Fruit fly (Drosophila melanogaster) whole organism, embryonic: ENCODE results near the gene Tre1.

Experiments
- Aef1 ChIP-seq: fragments of 200-800 bp; sonication (Bioruptor generic); IDR thresholded peaks from 3 replicates; pipeline ENCODE4 v1.3.6; 2022; ENCODE audit warnings: missing biosample characterization, missing genetic modification characterization
- CG10147 ChIP-seq: fragments of 200-800 bp; sonication (Bioruptor generic); optimal IDR thresholded peaks from 2 replicates; lab custom pipeline; 2019; ENCODE audit warnings: missing biosample characterization, mild to moderate bottlenecking, missing genetic modification characterization, moderate library complexity
- CG10321 ChIP-seq: fragments of 200-800 bp; sonication (Bioruptor generic); IDR thresholded peaks from 2 replicates; pipeline ENCODE4 v1.3.6; 2022; ENCODE audit warnings: missing biosample characterization, missing genetic modification characterization
- CG10543 ChIP-seq: fragments of 200-800 bp; sonication (Bioruptor generic); optimal IDR thresholded peaks from 3 replicates; lab custom pipeline; 2017; ENCODE audit warnings: missing biosample characterization, mild to moderate bottlenecking, missing genetic modification characterization, moderate library complexity
- CG12236 ChIP-seq: fragments of 200-800 bp; sonication (Bioruptor generic); optimal IDR thresholded peaks from 2 replicates; lab custom pipeline; 2016; ENCODE audit warnings: missing biosample characterization, missing genetic modification characterization
- CG13894 ChIP-seq: fragments of 200-800 bp; sonication (Bioruptor generic); optimal IDR thresholded peaks from 3 replicates; lab custom pipeline; 2018; ENCODE audit warnings: missing biosample characterization, mild to moderate bottlenecking, missing genetic modification characterization, moderate library complexity
- CG14441 ChIP-seq: fragments of 200-800 bp; sonication (Bioruptor generic); IDR thresholded peaks from 2 replicates; pipeline ENCODE4 v1.3.6; 2022; ENCODE audit warnings: missing biosample characterization, missing genetic modification characterization
- CG1529 ChIP-seq: fragments of 200-800 bp; sonication (Bioruptor generic); optimal IDR thresholded peaks from 3 replicates; lab custom pipeline; 2018; ENCODE audit warnings: missing biosample characterization, missing genetic modification characterization
- CG1647 ChIP-seq: fragments of 200-800 bp; sonication (Bioruptor generic); optimal IDR thresholded peaks from 3 replicates; lab custom pipeline; 2016; ENCODE audit warnings: missing biosample characterization, missing genetic modification characterization
- CG1792 ChIP-seq: fragments of 200-800 bp; sonication (Bioruptor generic); optimal IDR thresholded peaks from 2 replicates; lab custom pipeline; 2016; ENCODE audit warnings: missing biosample characterization, missing genetic modification characterization
- CG31388 ChIP-seq: fragments of 200-800 bp; sonication (Bioruptor generic); optimal IDR thresholded peaks from 2 replicates; lab custom pipeline; 2016; ENCODE audit warnings: missing biosample characterization, missing genetic modification characterization
- CG33213 ChIP-seq: fragments of 200-800 bp; sonication (Bioruptor generic); optimal IDR thresholded peaks from 3 replicates; lab custom pipeline; 2016; ENCODE audit warnings: missing biosample characterization, missing genetic modification characterization
- CG3847 ChIP-seq: fragments of 200-800 bp; sonication (Bioruptor generic); IDR thresholded peaks from 2 replicates; pipeline ENCODE4 v1.3.6; 2022; ENCODE audit warnings: missing biosample characterization, missing genetic modification characterization
- CG4328 ChIP-seq: fragments of 200-800 bp; sonication (Bioruptor generic); optimal IDR thresholded peaks from 3 replicates; lab custom pipeline; 2017; ENCODE audit warnings: missing biosample characterization, missing genetic modification reagents, missing genetic modification characterization
- CG6689 ChIP-seq: fragments of 200-800 bp; sonication (Bioruptor generic); IDR thresholded peaks from 2 replicates; pipeline ENCODE4 v1.3.6; 2022; ENCODE audit warnings: missing biosample characterization, missing genetic modification characterization
- CG6765 ChIP-seq: fragments of 200-800 bp; sonication (Bioruptor generic); optimal IDR thresholded peaks from 3 replicates; lab custom pipeline; 2017; ENCODE audit warnings: missing biosample characterization, mild to moderate bottlenecking, missing genetic modification characterization
- CG8089 ChIP-seq: fragments of 200-800 bp; sonication (Bioruptor generic); optimal IDR thresholded peaks from 3 replicates; lab custom pipeline; 2016; ENCODE audit warnings: missing biosample characterization, missing genetic modification characterization
- CG8281 ChIP-seq: fragments of 200-800 bp; sonication (Bioruptor generic); optimal IDR thresholded peaks from 2 replicates; lab custom pipeline; 2018; ENCODE audit warnings: missing biosample characterization, mild to moderate bottlenecking, missing genetic modification characterization, moderate library complexity
- CG8388 ChIP-seq: fragments of 200-800 bp; sonication (Bioruptor generic); optimal IDR thresholded peaks from 2 replicates; lab custom pipeline; 2019; ENCODE audit warnings: missing biosample characterization, mild to moderate bottlenecking, missing genetic modification characterization, moderate library complexity
- HHEX ChIP-seq: fragments of 200-800 bp; sonication (Bioruptor generic); optimal IDR thresholded peaks from 3 replicates; lab custom pipeline; 2017; ENCODE audit warnings: missing biosample characterization, mild to moderate bottlenecking, missing genetic modification characterization, missing genetic modification reagents
- Lim3 ChIP-seq: fragments of 200-800 bp; sonication (Bioruptor generic); IDR thresholded peaks from 2 replicates; pipeline ENCODE4 v1.3.6; 2022; ENCODE audit warnings: missing biosample characterization, missing genetic modification characterization
- Mad ChIP-seq: fragments of 200-800 bp; sonication (Bioruptor generic); optimal IDR thresholded peaks from 2 replicates; lab custom pipeline; 2016; ENCODE audit warnings: missing biosample characterization, missing genetic modification characterization
- Max ChIP-seq: fragments of 200-800 bp; sonication (Bioruptor generic); optimal IDR thresholded peaks from 2 replicates; lab custom pipeline; 2016; ENCODE audit warnings: missing biosample characterization, mild to moderate bottlenecking, missing genetic modification characterization
- Meics ChIP-seq: fragments of 200-800 bp; sonication (Bioruptor generic); optimal IDR thresholded peaks from 2 replicates; lab custom pipeline; 2017; ENCODE audit warnings: missing biosample characterization, mild to moderate bottlenecking, missing genetic modification characterization
- NC2β ChIP-seq: fragments of 200-800 bp; sonication (Bioruptor generic); optimal IDR thresholded peaks from 2 replicates; lab custom pipeline; 2016; ENCODE audit warnings: missing biosample characterization, missing genetic modification characterization
- Nf-YA ChIP-seq: fragments of 200-800 bp; sonication (Bioruptor generic); IDR thresholded peaks from 2 replicates; pipeline ENCODE4 v1.3.6; 2022; ENCODE audit warnings: missing biosample characterization, missing genetic modification characterization
- Pdp1 ChIP-seq, 2 experiments: fragments of 200-800 bp; sonication (Bioruptor generic); optimal IDR thresholded peaks; 3 replicates each; lab custom pipeline; 2016; ENCODE audit warnings: missing biosample characterization in 2 of 2, missing genetic modification characterization in 2 of 2, mild to moderate bottlenecking in 1 of 2, moderate library complexity in 1 of 2
- Poxn ChIP-seq: fragments of 200-800 bp; sonication (Bioruptor generic); IDR thresholded peaks from 2 replicates; pipeline ENCODE4 v1.3.6; 2022; ENCODE audit warnings: missing biosample characterization, missing genetic modification characterization
- Ptx1 ChIP-seq: fragments of 200-800 bp; sonication (Bioruptor generic); IDR thresholded peaks from 2 replicates; pipeline ENCODE4 v1.3.6; 2022; ENCODE audit warnings: missing biosample characterization, missing genetic modification characterization
- Rfx ChIP-seq: fragments of 200-800 bp; sonication (Bioruptor generic); IDR thresholded peaks from 2 replicates; pipeline ENCODE4 v1.3.6; 2022; ENCODE audit warnings: missing biosample characterization, missing genetic modification characterization
- Taf1 ChIP-seq: fragments of 200-800 bp; sonication (Bioruptor generic); IDR thresholded peaks from 2 replicates; pipeline ENCODE4 v1.3.6; 2022; ENCODE audit warnings: missing biosample characterization, missing genetic modification characterization
- Xbp1 ChIP-seq: fragments of 200-800 bp; sonication (Bioruptor generic); optimal IDR thresholded peaks from 3 replicates; lab custom pipeline; 2016; ENCODE audit warnings: missing biosample characterization, mild to moderate bottlenecking, missing genetic modification characterization
- bsh ChIP-seq, 2 experiments: fragments of 200-800 bp; sonication (Bioruptor generic); optimal IDR thresholded peaks; 2 replicates each; lab custom pipeline; 2017 to 2018; ENCODE audit warnings: mild to moderate bottlenecking in 2 of 2, missing biosample characterization in 2 of 2, missing genetic modification characterization in 2 of 2, moderate library complexity in 1 of 2
- btn ChIP-seq: fragments of 200-800 bp; sonication (Bioruptor generic); optimal IDR thresholded peaks from 2 replicates; lab custom pipeline; 2016; ENCODE audit warnings: missing biosample characterization, missing genetic modification characterization
- dpn ChIP-seq, 2 experiments: fragments of 200-800 bp; sonication (Bioruptor generic); optimal IDR thresholded peaks; 3 replicates each; lab custom pipeline; 2016; ENCODE audit warnings: missing biosample characterization in 2 of 2, missing genetic modification characterization in 2 of 2
- jigr1 ChIP-seq: fragments of 200-800 bp; sonication (Bioruptor generic); IDR thresholded peaks from 3 replicates; pipeline ENCODE4 v1.3.6; 2022; ENCODE audit warnings: missing biosample characterization, missing genetic modification characterization
- lmd ChIP-seq: fragments of 200-800 bp; sonication (Bioruptor generic); IDR thresholded peaks from 2 replicates; pipeline ENCODE4 v1.3.6; 2022; ENCODE audit warnings: missing biosample characterization, missing genetic modification characterization
- lola ChIP-seq, 3 experiments: fragments of >200 bp in 2 of 3; fragments of 200-800 bp in 1 of 3; sonication (Bioruptor generic) in 1 of 3; optimal IDR thresholded peaks; 2 replicates each; lab custom pipeline; 2017 to 2019; ENCODE audit warnings: missing biosample characterization in 3 of 3, missing genetic modification characterization in 3 of 3, mild to moderate bottlenecking in 1 of 3, moderate library complexity in 1 of 3
- oc ChIP-seq: fragments of 200-800 bp; sonication (Bioruptor generic); optimal IDR thresholded peaks from 2 replicates; lab custom pipeline; 2018; ENCODE audit warnings: missing biosample characterization, mild to moderate bottlenecking, missing genetic modification characterization, moderate library complexity
- org-1 ChIP-seq: fragments of 200-800 bp; sonication (Bioruptor generic); optimal IDR thresholded peaks from 2 replicates; lab custom pipeline; 2017; ENCODE audit warnings: missing biosample characterization, missing genetic modification characterization
- prd ChIP-seq, 3 experiments: fragments of >200 bp in 2 of 3; fragments of 200-800 bp in 1 of 3; sonication (Bioruptor generic) in 1 of 3; optimal IDR thresholded peaks in 2 of 3; IDR thresholded peaks in 1 of 3; 2 replicates in 2 of 3; 3 replicates in 1 of 3; pipeline versions ENCODE4 v1.3.6 to Lab custom; 2017 to 2022; ENCODE audit warnings: missing biosample characterization in 1 of 3, missing genetic modification characterization in 1 of 3
- repo ChIP-seq: fragments of 200-800 bp; sonication (Bioruptor generic); optimal IDR thresholded peaks from 2 replicates; lab custom pipeline; 2016; ENCODE audit warnings: missing biosample characterization, missing genetic modification characterization
- sc ChIP-seq, 3 experiments: fragments of >200 bp in 2 of 3; fragments of 200-800 bp in 1 of 3; sonication (Bioruptor generic) in 1 of 3; optimal IDR thresholded peaks; 2 replicates in 2 of 3; 3 replicates in 1 of 3; lab custom pipeline; 2017; ENCODE audit warnings: mild to moderate bottlenecking in 1 of 3, missing biosample characterization in 1 of 3, missing genetic modification characterization in 1 of 3, missing genetic modification reagents in 1 of 3
- seq ChIP-seq: fragments of 200-800 bp; sonication (Bioruptor generic); IDR thresholded peaks from 2 replicates; pipeline ENCODE4 v1.3.6; 2022; ENCODE audit warnings: missing biosample characterization, missing genetic modification characterization
- ssp ChIP-seq: fragments of 200-800 bp; sonication (Bioruptor generic); IDR thresholded peaks from 2 replicates; pipeline ENCODE4 v1.3.6; 2022; ENCODE audit warnings: missing biosample characterization, missing genetic modification characterization
- tgo ChIP-seq: fragments of 200-800 bp; sonication (Bioruptor generic); IDR thresholded peaks from 3 replicates; pipeline ENCODE4 v1.3.6; 2022; ENCODE audit warnings: missing biosample characterization, missing genetic modification characterization
- toy ChIP-seq: fragments of 200-800 bp; sonication (Bioruptor generic); IDR thresholded peaks from 2 replicates; pipeline ENCODE4 v1.3.6; 2022; ENCODE audit warnings: missing biosample characterization, missing genetic modification characterization
- vfl ChIP-seq: fragments of 200-800 bp; sonication (Bioruptor generic); optimal IDR thresholded peaks from 2 replicates; lab custom pipeline; 2016; ENCODE audit warnings: missing biosample characterization, missing genetic modification characterization
- yki ChIP-seq: fragments of >200 bp; optimal IDR thresholded peaks from 3 replicates; lab custom pipeline; 2018
- zf30C ChIP-seq: fragments of 200-800 bp; sonication (Bioruptor generic); optimal IDR thresholded peaks from 3 replicates; lab custom pipeline; 2018; ENCODE audit warnings: missing biosample characterization, mild to moderate bottlenecking, missing genetic modification characterization

The Tre1 gene

DNA sequence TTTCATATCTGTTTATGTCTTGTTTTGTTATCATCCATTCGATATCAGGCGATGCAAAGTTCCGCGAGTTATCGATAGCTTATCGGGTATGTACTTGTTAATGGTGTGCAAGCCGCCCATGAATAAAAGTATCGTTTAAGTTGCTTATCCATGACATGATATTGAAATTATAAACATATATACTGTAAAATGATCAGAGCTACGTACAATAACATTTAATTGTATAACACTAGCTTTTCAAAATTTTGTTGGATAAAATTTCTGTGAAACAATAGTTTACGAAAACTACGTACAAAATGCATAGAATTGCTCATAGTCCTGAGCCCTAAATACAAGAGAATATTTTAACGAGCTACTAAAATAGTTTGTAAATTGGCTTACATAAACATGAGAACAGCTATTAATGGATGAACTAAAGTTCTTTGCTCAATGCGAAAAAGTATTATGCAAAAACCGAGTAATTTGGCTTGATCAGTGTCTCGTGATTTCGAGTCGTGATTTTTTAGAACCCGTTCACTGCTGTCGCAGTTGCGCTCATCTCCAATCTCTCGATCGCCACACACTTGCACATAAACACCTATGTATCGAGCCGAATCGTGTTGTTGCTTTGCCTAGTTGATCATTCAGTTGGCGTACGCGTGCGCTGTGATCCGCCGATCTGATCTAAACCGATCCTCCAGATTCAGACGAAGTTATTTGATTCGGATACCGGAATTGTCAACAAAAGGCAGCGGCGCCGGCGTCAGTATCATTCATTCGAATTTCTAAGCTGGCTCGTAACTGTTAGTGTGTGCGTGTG lies 9.8 kb upstream of the Tre1 start, which contains the start of the genes PGAP1 and cv (continued):
- TF ChIP-seq CG1529: no peak
- TF ChIP-seq CG8388 (GFP tag; lab: Kevin White, UChicago): no peak
- no peak for TF ChIP-seq sc (optimal IDR thresholded peaks at IDR 0.05; lab: Kevin White, UChicago)
- TF ChIP-seq sc (GFP tag; optimal IDR thresholded peaks at IDR 0.05; lab: Kevin White, UChicago): no peak
- no peak for TF ChIP-seq CG1647 (GFP tag; lab: Kevin White, UChicago)
- TF ChIP-seq btn (GFP tag; lab: Kevin White, UChicago): no peak
- no peak for TF ChIP-seq toy (GFP tag; lab: Robert Waterston, UW)
- no peak for TF ChIP-seq CG4328
- 0 out of 2 replicates have a peak, but pooled peaks have one; percentile 30 for TF ChIP-seq CG3847
- TF ChIP-seq repo (GFP tag; lab: Kevin White, UChicago): no peak
- peak; percentile 33 to 46 for TF ChIP-seq dpn (GFP tag; optimal IDR thresholded peaks at IDR 0.05; lab: Kevin White, UChicago)
- no peak for TF ChIP-seq CG33213
- TF ChIP-seq zf30C (GFP tag; lab: Kevin White, UChicago): no peak
- no peak for TF ChIP-seq ssp
- no peak for TF ChIP-seq lmd (GFP tag; lab: Robert Waterston, UW)
- no peak for TF ChIP-seq org-1 (GFP tag; lab: Kevin White, UChicago)
- no peak for TF ChIP-seq NC2β (GFP tag; lab: Kevin White, UChicago)
- TF ChIP-seq oc (tag; lab: Kevin White, UChicago): no peak
- TF ChIP-seq Mad: no peak
- TF ChIP-seq Taf1 (GFP tag; lab: Robert Waterston, UW): no peak
- no peak for TF ChIP-seq CG14441 (GFP tag; lab: Robert Waterston, UW)
- TF ChIP-seq CG6689 (GFP tag; lab: Robert Waterston, UW): no peak
- TF ChIP-seq Lim3 (GFP tag; lab: Robert Waterston, UW): no peak
- no peak for TF ChIP-seq Ptx1
- TF ChIP-seq CG6765: no peak
- TF ChIP-seq Rfx (GFP tag; lab: Robert Waterston, UW): peak; percentile 42
- peak; percentile 10 to 38 for TF ChIP-seq Pdp1 (GFP tag; optimal IDR thresholded peaks at IDR 0.05; lab: Kevin White, UChicago)
- TF ChIP-seq CG1792: no peak
- peak; percentile 89 for TF ChIP-seq CG13894
- TF ChIP-seq Nf-YA (GFP tag; lab: Robert Waterston, UW): no peak
- no peak for TF ChIP-seq Poxn (GFP tag; lab: Robert Waterston, UW)
- no peak for TF ChIP-seq CG8089 (GFP tag; lab: Kevin White, UChicago)
- TF ChIP-seq lola (GFP tag; optimal IDR thresholded peaks at IDR 0.05; lab: Kevin White, UChicago): peak in 1 of 3 experiments; percentile 53
- no peak for TF ChIP-seq CG10543
- TF ChIP-seq CG10147 (GFP tag; lab: Kevin White, UChicago): no peak
- TF ChIP-seq bsh (GFP tag; optimal IDR thresholded peaks at IDR 0.05; lab: Kevin White, UChicago): peak in 1 of 2 experiments; percentile 0
- no peak for TF ChIP-seq CG31388 (GFP tag; lab: Kevin White, UChicago)
- no peak for TF ChIP-seq prd (optimal IDR thresholded peaks at IDR 0.05; lab: Kevin White, UChicago)
- TF ChIP-seq prd (GFP tag; IDR thresholded peaks at IDR 0.05; lab: Robert Waterston, UW): no peak
- TF ChIP-seq Xbp1: peak; percentile 5
- no peak for TF ChIP-seq jigr1 (GFP tag; lab: Robert Waterston, UW)
- TF ChIP-seq seq (GFP tag; lab: Robert Waterston, UW): no peak
- TF ChIP-seq yki (lab: Kevin White, UChicago): no peak
- TF ChIP-seq Meics (GFP tag; lab: Kevin White, UChicago): peak; percentile 30
- no peak for TF ChIP-seq CG8281 (tag; lab: Kevin White, UChicago)
- no peak for TF ChIP-seq CG10321 (GFP tag; lab: Robert Waterston, UW)
- TF ChIP-seq Aef1 (GFP tag; lab: Robert Waterston, UW): no peak
- no peak for TF ChIP-seq CG12236 (GFP tag; lab: Kevin White, UChicago)
- no peak for TF ChIP-seq vfl (GFP tag; lab: Kevin White, UChicago)
- TF ChIP-seq Max (GFP tag; lab: Kevin White, UChicago): no peak
- TF ChIP-seq HHEX: no peak
- TF ChIP-seq tgo (GFP tag; lab: Robert Waterston, UW): no peak
